Fruit fly (Drosophila melanogaster): Measurements from ENCODE around the gene CG7330.

CG7330 gene

DNA sequence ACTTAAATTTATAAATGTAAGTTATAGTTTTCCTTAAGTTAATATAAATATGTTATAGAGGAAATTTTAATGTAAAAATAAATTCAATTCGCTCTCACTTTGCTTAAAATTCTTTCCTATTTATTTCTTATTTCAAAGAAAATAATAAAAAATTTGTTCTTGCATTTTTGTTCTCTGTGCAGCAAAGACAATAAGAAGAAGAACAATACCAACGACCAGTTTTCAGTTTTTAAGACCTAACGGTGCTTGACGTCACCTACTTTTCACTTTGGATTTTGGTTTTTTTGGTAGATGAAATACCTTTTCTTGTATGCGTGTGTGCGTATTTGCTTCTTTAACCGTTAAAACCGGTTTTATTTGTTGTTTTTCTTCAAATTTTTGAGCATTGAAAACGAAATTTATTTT is 46.6 kb upstream of the CG7330 start (continued):
- peak; percentile 64 for TF ChIP-seq CG13424 (tag; optimal IDR thresholded peaks at IDR 0.05)
- no peak for TF ChIP-seq tup (GFP tag; optimal IDR thresholded peaks at IDR 0.05)
- TF ChIP-seq CG15601 (tag; optimal IDR thresholded peaks at IDR 0.05): peak; percentile 73
- no peak for TF ChIP-seq tx (GFP tag; optimal IDR thresholded peaks at IDR 0.05)
- TF ChIP-seq CG10366 (GFP tag; IDR thresholded peaks at IDR 0.05): no peak
- TF ChIP-seq CG31388 (GFP tag; optimal IDR thresholded peaks at IDR 0.05): no peak
- no peak for TF ChIP-seq CG12219 (GFP tag; optimal IDR thresholded peaks at IDR 0.05)
- TF ChIP-seq Asciz (GFP tag; optimal IDR thresholded peaks at IDR 0.05): peak; percentile 24
- no peak for TF ChIP-seq CG17186 (GFP tag; optimal IDR thresholded peaks at IDR 0.05)
- peak; percentile 5 for TF ChIP-seq CG15269 (tag; optimal IDR thresholded peaks at IDR 0.05)
- no peak for TF ChIP-seq CG8944 (GFP tag; optimal IDR thresholded peaks at IDR 0.05)
- peak; percentile 53 for TF ChIP-seq ATbp (GFP tag; optimal IDR thresholded peaks at IDR 0.05)
- TF ChIP-seq Xbp1 (GFP tag; optimal IDR thresholded peaks at IDR 0.05): no peak
- TF ChIP-seq CG10979 (tag; optimal IDR thresholded peaks at IDR 0.05): peak; percentile 80
- no peak for TF ChIP-seq CG42726 (GFP tag; IDR thresholded peaks at IDR 0.05; ENCODE audit: partially characterized antibody)
- no peak for TF ChIP-seq dysf (GFP tag; IDR thresholded peaks at IDR 0.05)
- no peak for TF ChIP-seq jing (GFP tag; optimal IDR thresholded peaks at IDR 0.05)
- no peak for TF ChIP-seq CG4730 (GFP tag; IDR thresholded peaks at IDR 0.05)
- no peak for TF ChIP-seq CG1529 (GFP tag; optimal IDR thresholded peaks at IDR 0.05)
- peak; percentile 80 for TF ChIP-seq gsb-n (tag; optimal IDR thresholded peaks at IDR 0.05)
- no peak for TF ChIP-seq zen (tag; optimal IDR thresholded peaks at IDR 0.05)
- TF ChIP-seq ro (GFP tag; IDR thresholded peaks at IDR 0.05): no peak
- no peak for TF ChIP-seq HLH4C (GFP tag; IDR thresholded peaks at IDR 0.05; ENCODE audit: partially characterized antibody)
- TF ChIP-seq ftz-f1 (GFP tag; optimal IDR thresholded peaks at IDR 0.05): no peak
- no peak for TF ChIP-seq CG12659 (GFP tag; optimal IDR thresholded peaks at IDR 0.05)
- no peak for TF ChIP-seq run (tag; optimal IDR thresholded peaks at IDR 0.05)
- no peak for TF ChIP-seq schlank (tag; optimal IDR thresholded peaks at IDR 0.05)
- peak; percentile 61 for TF ChIP-seq CG2678 (tag; optimal IDR thresholded peaks at IDR 0.05)
- TF ChIP-seq CG10267 (tag; optimal IDR thresholded peaks at IDR 0.05): peak; percentile 49
- TF ChIP-seq CG12071 (GFP tag; optimal IDR thresholded peaks at IDR 0.05): no peak
- no peak for TF ChIP-seq Taf1 (GFP tag; IDR thresholded peaks at IDR 0.05)
- no peak for TF ChIP-seq D (optimal IDR thresholded peaks at IDR 0.05)
- TF ChIP-seq D (GFP tag; optimal IDR thresholded peaks at IDR 0.05): peak; percentile 39
- peak; percentile 56 for TF ChIP-seq CG12391 (tag; optimal IDR thresholded peaks at IDR 0.05)
- TF ChIP-seq rib (GFP tag; IDR thresholded peaks at IDR 0.05): no peak
- TF ChIP-seq br (optimal IDR thresholded peaks at IDR 0.05): no peak
- TF ChIP-seq Gug (GFP tag; IDR thresholded peaks at IDR 0.05): no peak
- no peak for TF ChIP-seq cato (GFP tag; optimal IDR thresholded peaks at IDR 0.05; ENCODE audit: borderline replicate concordance)
- no peak for TF ChIP-seq Dbx (GFP tag; IDR thresholded peaks at IDR 0.05)
- TF ChIP-seq sisA (GFP tag; IDR thresholded peaks at IDR 0.05): no peak
- no peak for TF ChIP-seq ssp (GFP tag; IDR thresholded peaks at IDR 0.05)
- TF ChIP-seq CG9609 (GFP tag; optimal IDR thresholded peaks at IDR 0.05): no peak
- no peak for TF ChIP-seq sens-2 (GFP tag; IDR thresholded peaks at IDR 0.05)
- no peak for TF ChIP-seq dan (GFP tag; IDR thresholded peaks at IDR 0.05)
- peak; percentile 61 for TF ChIP-seq CG7839 (tag; optimal IDR thresholded peaks at IDR 0.05)
- TF ChIP-seq Camta (GFP tag; optimal IDR thresholded peaks at IDR 0.05): no peak
- TF ChIP-seq CG17361 (GFP tag; IDR thresholded peaks at IDR 0.05): peak; percentile 69
- no peak for TF ChIP-seq fd64A (GFP tag; optimal IDR thresholded peaks at IDR 0.05)
- TF ChIP-seq gfzf (GFP tag; optimal IDR thresholded peaks at IDR 0.05): no peak
- no peak for TF ChIP-seq HLH3B (GFP tag; IDR thresholded peaks at IDR 0.05)
- TF ChIP-seq CrebB (tag; optimal IDR thresholded peaks at IDR 0.05): no peak
- TF ChIP-seq CG2129 (GFP tag; IDR thresholded peaks at IDR 0.05; ENCODE audit: partially characterized antibody): no peak

Data from whole organism, embryonic.